Fruit fly (Drosophila melanogaster): ENCODE results near the gene kipf.

- peak; percentile 45; the same call in 1 of the 2 replicates for TF ChIP-seq Gug (GFP tag; IDR thresholded peaks at IDR 0.05)
- TF ChIP-seq CG6854 (GFP tag; optimal IDR thresholded peaks at IDR 0.05) = peak; percentile 10
- TF ChIP-seq CG3919 (GFP tag; optimal IDR thresholded peaks at IDR 0.05) = no peak
- no peak for TF ChIP-seq Blimp-1 (GFP tag; optimal IDR thresholded peaks at IDR 0.05)
- TF ChIP-seq CG8632 (GFP tag; optimal IDR thresholded peaks at IDR 0.05) = no peak
- TF ChIP-seq CG9139 (GFP tag; optimal IDR thresholded peaks at IDR 0.05) = peak; percentile 7
- TF ChIP-seq Met (GFP tag; optimal IDR thresholded peaks at IDR 0.05) = no peak
- no peak for TF ChIP-seq Hr39 (GFP tag; optimal IDR thresholded peaks at IDR 0.05)
- peak; percentile 68 for TF ChIP-seq Lpt (GFP tag; optimal IDR thresholded peaks at IDR 0.05)
- peak; percentile 4 to 71 for TF ChIP-seq ss (GFP tag; optimal IDR thresholded peaks at IDR 0.05)
- no peak for TF ChIP-seq CG16779 (tag; optimal IDR thresholded peaks at IDR 0.05)
These were observed 21.2 kb upstream of the kipf start for dm6 chr3R:7892246-7893000.

All from whole organism, prepupa.